Worm (Caenorhabditis elegans) whole organism, early embryonic: ENCODE measurements around the gene unc-26.

Experiments
- B0310.2 ChIP-seq: sonication (generic microtip); optimal IDR thresholded peaks from 2 replicates; lab custom pipeline; 2016; ENCODE audit warnings: mild to moderate bottlenecking, missing genetic modification characterization, missing compliant biosample characterization
- F13C5.2 ChIP-seq: sonication (generic microtip); optimal IDR thresholded peaks from 2 replicates; lab custom pipeline; 2017; ENCODE audit warnings: mild to moderate bottlenecking, missing genetic modification characterization, inconsistent platforms, missing compliant biosample characterization
- ama-1 ChIP-seq: fragments of 150-350 bp; optimal IDR thresholded peaks from 2 replicates; lab custom pipeline; 2014
- ceh-36 ChIP-seq: sonication (generic microtip); optimal IDR thresholded peaks from 2 replicates; lab custom pipeline; 2016; ENCODE audit warnings: missing genetic modification characterization, inconsistent platforms, missing compliant biosample characterization
- flt-1 ChIP-seq: fragments of 200-800 bp; sonication (Bioruptor generic); IDR thresholded peaks from 2 replicates; pipeline ENCODE4 v1.3.6; 2022; ENCODE audit warnings: missing genetic modification characterization, missing compliant biosample characterization
- hmbx-1 ChIP-seq: sonication (generic microtip); optimal IDR thresholded peaks from 2 replicates; lab custom pipeline; 2016; ENCODE audit warnings: mild to moderate bottlenecking, missing genetic modification characterization, missing compliant biosample characterization
- hmg-4 ChIP-seq: fragments of 200-800 bp; sonication (Bioruptor generic); optimal IDR thresholded peaks from 2 replicates; lab custom pipeline; 2018; ENCODE audit warnings: mild to moderate bottlenecking, missing genetic modification characterization, missing compliant biosample characterization
- scrt-1 ChIP-seq: fragments of 200-800 bp; sonication (Bioruptor generic); IDR thresholded peaks from 2 replicates; pipeline ENCODE4 v1.3.6; 2022; ENCODE audit warnings: missing genetic modification characterization, missing compliant biosample characterization
- sea-1 ChIP-seq: fragments of 200-800 bp; sonication (Bioruptor generic); conservative IDR thresholded peaks from 2 replicates; pipeline ENCODE4 v1.3.6; 2022; ENCODE audit warnings: missing genetic modification characterization, missing compliant biosample characterization
- tbx-11 ChIP-seq: fragments of 200-800 bp; sonication (Bioruptor generic); IDR thresholded peaks from 2 replicates; pipeline ENCODE4 v1.3.6; 2022; ENCODE audit warnings: missing genetic modification characterization, missing compliant biosample characterization
- tbx-37 ChIP-seq: fragments of 200-800 bp; sonication (Bioruptor generic); conservative IDR thresholded peaks from 2 replicates; pipeline ENCODE4 v1.3.6; 2022; ENCODE audit warnings: missing genetic modification reagents, missing genetic modification characterization, missing compliant biosample characterization
- tra-4 ChIP-seq: sonication (generic microtip); optimal IDR thresholded peaks from 2 replicates; lab custom pipeline; 2017; ENCODE audit warnings: missing genetic modification characterization, missing compliant biosample characterization

DNA sequence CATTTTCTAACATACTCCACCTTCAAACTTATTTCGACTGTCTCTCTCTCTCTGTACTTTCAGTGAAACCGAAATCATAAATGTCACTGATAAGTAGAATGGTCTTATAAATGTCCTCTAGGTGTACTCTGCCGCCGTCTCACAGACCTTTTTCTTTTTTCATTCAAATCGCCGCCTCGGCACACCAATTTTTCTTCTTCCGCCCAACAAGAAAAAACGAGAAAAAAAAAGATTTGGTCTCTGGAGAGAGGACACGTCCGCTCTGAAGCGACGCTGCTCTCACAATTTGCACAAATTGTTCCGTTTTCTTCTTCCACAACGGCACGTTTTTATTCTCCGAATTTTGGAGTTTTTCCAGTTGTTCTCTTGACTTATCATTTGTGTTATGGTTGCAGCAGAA lies 40.8 kb upstream of the unc-26 start:
- TF ChIP-seq ama-1 (lab: Kevin White, UChicago) = no peak
- no peak for TF ChIP-seq hmg-4 (GFP tag; lab: Kevin White, UChicago)
- no peak for TF ChIP-seq hmbx-1
- TF ChIP-seq tbx-11 (GFP tag; lab: Robert Waterston, UW) = no peak
- TF ChIP-seq F13C5.2 (tag; lab: Kevin White, UChicago) = no peak
- TF ChIP-seq flt-1 = no peak
- no peak for TF ChIP-seq tbx-37 (GFP tag; lab: Robert Waterston, UW)
- no peak for TF ChIP-seq ceh-36
- no peak for TF ChIP-seq scrt-1 (GFP tag; lab: Robert Waterston, UW)
- TF ChIP-seq B0310.2 (tag; lab: Kevin White, UChicago) = no peak
- no peak for TF ChIP-seq tra-4
- TF ChIP-seq sea-1 (GFP tag; lab: Robert Waterston, UW) = no peak
